Fruit fly (Drosophila melanogaster): Measurements from ENCODE around the gene Asciz.
A peak's percentile ranks its signal among the peaks of the same experiment; 100 is the strongest.

DNA sequence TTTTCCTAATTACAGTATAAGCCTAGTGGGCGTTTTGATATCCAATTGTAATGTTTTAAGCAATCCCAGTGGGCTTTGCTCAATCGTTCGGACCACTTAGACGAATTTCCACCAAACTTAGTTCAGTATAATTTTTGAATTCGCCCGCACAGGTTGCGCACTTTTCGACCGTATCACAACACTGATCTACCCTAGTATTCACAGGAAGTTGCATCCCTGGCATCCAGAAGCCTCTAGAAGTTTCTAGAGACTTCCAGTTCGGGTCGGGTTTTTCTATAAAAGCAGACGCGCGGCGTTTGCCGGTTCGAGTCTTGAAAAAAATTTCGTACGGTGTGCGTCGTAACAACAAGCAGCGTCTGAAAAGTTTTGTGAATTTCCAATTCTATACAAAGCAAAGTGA, 26.9 kb upstream of the Asciz start, which contains the start of gene Hsp83:
- TF ChIP-seq CG5204 (GFP tag; optimal IDR thresholded peaks at IDR 0.05) (peak; percentile 96), CG33017 (tag; optimal IDR thresholded peaks at IDR 0.05) (peak; percentile 99), pad (GFP tag; optimal IDR thresholded peaks at IDR 0.05) (peak; percentile 91), kay (GFP tag; ENCODE audit: borderline replicate concordance) (peak; percentile 98), CG12768 (GFP tag; optimal IDR thresholded peaks at IDR 0.05) (peak; percentile 99), cic (GFP tag; optimal IDR thresholded peaks at IDR 0.05) (peak; percentile 99), CG7101 (tag; optimal IDR thresholded peaks at IDR 0.05) (peak; percentile 99), Mnt (GFP tag; optimal IDR thresholded peaks at IDR 0.05) (peak; percentile 98), CG11617 (GFP tag; optimal IDR thresholded peaks at IDR 0.05) (peak; percentile 99), Clk (GFP tag; optimal IDR thresholded peaks at IDR 0.05) (peak; percentile 92), tj (GFP tag; optimal IDR thresholded peaks at IDR 0.05) (peak; percentile 87), CG7045 (GFP tag; optimal IDR thresholded peaks at IDR 0.05) (peak; percentile 99), Crg-1 (GFP tag; optimal IDR thresholded peaks at IDR 0.05) (peak; percentile 99), toe (GFP tag; optimal IDR thresholded peaks at IDR 0.05) (peak; percentile 86)
